Worm (Caenorhabditis elegans): ENCODE results near the gene ZK666.15.

- TF ChIP-seq T22C8.4 (GFP tag; IDR thresholded peaks at IDR 0.05) (no peak), flt-1 (GFP tag; IDR thresholded peaks at IDR 0.05) (no peak)
Measured at ce11 chrII:10437840-10438239, 49.0 kb upstream of the ZK666.15 start.

Measured in whole organism, midembryonic.